Worm (Caenorhabditis elegans) whole organism, L2 larva: ENCODE data around the gene E01G6.2.

Experiments
- C34F6.9 ChIP-seq: fragments of 150-350 bp; optimal IDR thresholded peaks from 2 replicates; lab custom pipeline; 2014; ENCODE audit warnings: missing biosample characterization, missing genetic modification characterization
- F13H6.1 ChIP-seq: sonication (generic microtip); optimal IDR thresholded peaks from 2 replicates; lab custom pipeline; 2016; ENCODE audit warnings: missing genetic modification characterization, missing compliant biosample characterization
- R02D3.7 ChIP-seq: fragments of 150-350 bp; optimal IDR thresholded peaks from 2 replicates; lab custom pipeline; 2014; ENCODE audit warnings: missing biosample characterization, missing genetic modification characterization
- ZK546.5 ChIP-seq: sonication (generic microtip); optimal IDR thresholded peaks from 2 replicates; lab custom pipeline; 2017; ENCODE audit warnings: missing biosample characterization, missing genetic modification characterization
- alr-1 ChIP-seq: fragments of 150-350 bp; optimal IDR thresholded peaks from 2 replicates; lab custom pipeline; 2014; ENCODE audit warnings: missing biosample characterization, missing genetic modification characterization
- aly-2 ChIP-seq: fragments of 150-350 bp; optimal IDR thresholded peaks from 2 replicates; lab custom pipeline; 2014; ENCODE audit warnings: missing biosample characterization, missing genetic modification characterization
- blmp-1 ChIP-seq: sonication (generic microtip); optimal IDR thresholded peaks from 2 replicates; lab custom pipeline; 2017; ENCODE audit warnings: missing genetic modification characterization, mild to moderate bottlenecking, missing compliant biosample characterization, antibody characterized with exemption, moderate library complexity; ENCODE audit not compliant: insufficient read depth
- ceh-16 ChIP-seq: fragments of 150-350 bp; optimal IDR thresholded peaks from 2 replicates; lab custom pipeline; 2014; ENCODE audit warnings: missing biosample characterization, missing genetic modification characterization
- ceh-82 ChIP-seq: fragments of 150-350 bp; optimal IDR thresholded peaks from 2 replicates; lab custom pipeline; 2014; ENCODE audit warnings: missing biosample characterization, missing genetic modification characterization
- dmd-4 ChIP-seq: sonication (generic microtip); optimal IDR thresholded peaks from 2 replicates; lab custom pipeline; 2017; ENCODE audit warnings: missing biosample characterization, missing genetic modification characterization
- egl-27 ChIP-seq: sonication (generic microtip); optimal IDR thresholded peaks from 3 replicates; lab custom pipeline; 2017; ENCODE audit warnings: missing biosample characterization, missing genetic modification reagents, missing genetic modification characterization
- elt-1 ChIP-seq: fragments of 150-350 bp; optimal IDR thresholded peaks from 2 replicates; lab custom pipeline; 2014; ENCODE audit warnings: missing biosample characterization, missing genetic modification characterization
- fos-1 ChIP-seq: fragments of 150-350 bp; optimal IDR thresholded peaks from 2 replicates; lab custom pipeline; 2014; ENCODE audit warnings: missing biosample characterization, missing genetic modification characterization
- gmeb-1 ChIP-seq: fragments of 150-350 bp; optimal IDR thresholded peaks from 2 replicates; lab custom pipeline; 2014; ENCODE audit warnings: missing biosample characterization, missing genetic modification characterization
- lin-11 ChIP-seq: fragments of 150-350 bp; sonication (generic microtip); optimal IDR thresholded peaks from 2 replicates; lab custom pipeline; 2014; ENCODE audit warnings: missing biosample characterization, missing genetic modification characterization, inconsistent platforms, mixed read lengths
- lin-13 ChIP-seq: fragments of 150-350 bp; optimal IDR thresholded peaks from 2 replicates; lab custom pipeline; 2014; ENCODE audit warnings: missing biosample characterization, missing genetic modification reagents, missing genetic modification characterization
- lin-39 ChIP-seq: fragments of 150-350 bp; optimal IDR thresholded peaks from 2 replicates; lab custom pipeline; 2014; ENCODE audit warnings: missing biosample characterization, missing genetic modification reagents, missing genetic modification characterization
- lsy-2 ChIP-seq, 2 experiments: fragments of 150-350 bp in 1 of 2; sonication (generic microtip) in 1 of 2; optimal IDR thresholded peaks; 2 replicates each; lab custom pipeline; 2014 to 2017; ENCODE audit warnings: missing biosample characterization in 2 of 2, missing genetic modification characterization in 2 of 2
- mdl-1 ChIP-seq, 2 experiments: fragments of 150-350 bp in 1 of 2; sonication (generic microtip) in 1 of 2; optimal IDR thresholded peaks; 2 replicates each; lab custom pipeline; 2017; ENCODE audit warnings: missing biosample characterization in 2 of 2, missing genetic modification characterization in 2 of 2
- nhr-11 ChIP-seq: fragments of 150-350 bp; optimal IDR thresholded peaks from 2 replicates; lab custom pipeline; 2014; ENCODE audit warnings: missing biosample characterization, missing genetic modification characterization
- nhr-12 ChIP-seq: fragments of 150-350 bp; optimal IDR thresholded peaks from 2 replicates; lab custom pipeline; 2014; ENCODE audit warnings: missing biosample characterization, missing genetic modification characterization
- nhr-129 ChIP-seq: fragments of 150-350 bp; optimal IDR thresholded peaks from 2 replicates; lab custom pipeline; 2014; ENCODE audit warnings: missing biosample characterization, missing genetic modification characterization
- nhr-21 ChIP-seq: fragments of 150-350 bp; optimal IDR thresholded peaks from 2 replicates; lab custom pipeline; 2014; ENCODE audit warnings: missing biosample characterization, missing genetic modification characterization
- nhr-6 ChIP-seq: fragments of 150-350 bp; optimal IDR thresholded peaks from 2 replicates; lab custom pipeline; 2014; ENCODE audit warnings: missing biosample characterization, missing genetic modification characterization
- nhr-77 ChIP-seq: fragments of 150-350 bp; optimal IDR thresholded peaks from 2 replicates; lab custom pipeline; 2014; ENCODE audit warnings: missing biosample characterization, missing genetic modification characterization
- sem-4 ChIP-seq: fragments of 150-350 bp; optimal IDR thresholded peaks from 2 replicates; lab custom pipeline; 2014; ENCODE audit warnings: missing biosample characterization, missing genetic modification reagents, missing genetic modification characterization
- skn-1 ChIP-seq: sonication (generic microtip); optimal IDR thresholded peaks from 2 replicates; lab custom pipeline; 2017; ENCODE audit warnings: missing biosample characterization, missing genetic modification characterization
- sma-3 ChIP-seq: sonication (generic microtip); optimal IDR thresholded peaks from 2 replicates; lab custom pipeline; 2016; ENCODE audit warnings: missing genetic modification reagents, missing genetic modification characterization, missing compliant biosample characterization
- unc-55 ChIP-seq: fragments of 150-350 bp; sonication (generic microtip); optimal IDR thresholded peaks from 3 replicates; lab custom pipeline; 2014; ENCODE audit warnings: missing biosample characterization, missing genetic modification reagents, missing genetic modification characterization
- unc-62 ChIP-seq: fragments of 150-350 bp; optimal IDR thresholded peaks from 2 replicates; lab custom pipeline; 2014; ENCODE audit warnings: missing biosample characterization, missing genetic modification reagents, missing genetic modification characterization
- ztf-1 ChIP-seq: fragments of 200-800 bp; sonication (Bioruptor generic); conservative IDR thresholded peaks from 2 replicates; pipeline ENCODE4 v1.3.6; 2022; ENCODE audit warnings: missing genetic modification characterization, missing compliant biosample characterization

E01G6.2 gene

ce11 chrX:12248140-12248539 is 8.3 kb upstream of the E01G6.2 start:
- TF ChIP-seq F13H6.1 (tag; lab: Kevin White, UChicago) (no peak), lin-11 (tag; lab: Kevin White, UChicago) (no peak), lin-13 (GFP tag; lab: Kevin White, UChicago) (no peak), ceh-82 (no peak), lin-39 (tag; lab: Kevin White, UChicago) (no peak), nhr-77 (tag; lab: Kevin White, UChicago) (no peak), gmeb-1 (tag; lab: Kevin White, UChicago) (no peak), sma-3 (GFP tag; lab: Kevin White, UChicago) (no peak), unc-55 (GFP tag; lab: Kevin White, UChicago) (no peak), sem-4 (no peak), blmp-1 (tag; lab: Kevin White, UChicago) (no peak), lsy-2 (tag; optimal IDR thresholded peaks at IDR 0.05; lab: Kevin White, UChicago) (no peak), dmd-4 (tag; lab: Kevin White, UChicago) (no peak), nhr-21 (tag; lab: Kevin White, UChicago) (no peak), nhr-12 (tag; lab: Kevin White, UChicago) (no peak), aly-2 (tag; lab: Kevin White, UChicago) (no peak)
- TF ChIP-seq, all 48 proteins: peak for 0

- TF ChIP-seq skn-1 (no peak), nhr-6 (tag; lab: Kevin White, UChicago) (no peak), aly-2 (tag; lab: Kevin White, UChicago) (no peak), gmeb-1 (tag; lab: Kevin White, UChicago) (no peak), nhr-12 (tag; lab: Kevin White, UChicago) (no peak), sem-4 (no peak), blmp-1 (tag; lab: Kevin White, UChicago) (no peak), elt-1 (tag; lab: Kevin White, UChicago) (no peak), nhr-11 (tag; lab: Kevin White, UChicago) (no peak), alr-1 (no peak), nhr-21 (tag; lab: Kevin White, UChicago) (no peak), C34F6.9 (tag; lab: Kevin White, UChicago) (no peak), unc-55 (GFP tag; lab: Kevin White, UChicago) (no peak), nhr-129 (tag; lab: Kevin White, UChicago) (no peak), mdl-1 (tag; optimal IDR thresholded peaks at IDR 0.05; lab: Kevin White, UChicago) (no peak), lin-11 (tag; lab: Kevin White, UChicago) (no peak), ztf-1 (GFP tag; lab: Robert Waterston, UW) (no peak)
Observed at ce11 chrX:12252189-12252588, 4.3 kb upstream of the E01G6.2 start.

- TF ChIP-seq egl-27 (tag; lab: Kevin White, UChicago) (no peak), elt-1 (tag; lab: Kevin White, UChicago) (no peak), lin-39 (tag; lab: Kevin White, UChicago) (no peak), unc-62 (GFP tag; lab: Kevin White, UChicago) (no peak), fos-1 (tag; lab: Kevin White, UChicago) (no peak), skn-1 (no peak), unc-55 (GFP tag; lab: Kevin White, UChicago) (no peak)
- TF ChIP-seq, all 48 proteins: peak for 0
Observed at ce11 chrX:12260381-12260931, 4.0 kb downstream of the E01G6.2 start, which contains the start of gene E01G6.1. E01G6.1 (plus strand) TSS chrX:12260881.

ce11 chrX:12270841-12271240 is 14.4 kb downstream of the E01G6.2 start, which contains the start of gene otpl-8:
otpl-8 (minus strand) TSS chrX:12270941.
- TF ChIP-seq lsy-2 (tag; optimal IDR thresholded peaks at IDR 0.05; lab: Kevin White, UChicago) (no peak), unc-55 (GFP tag; lab: Kevin White, UChicago) (no peak), unc-62 (GFP tag; lab: Kevin White, UChicago) (no peak), nhr-6 (tag; lab: Kevin White, UChicago) (no peak), gmeb-1 (tag; lab: Kevin White, UChicago) (no peak)

- TF ChIP-seq fos-1 (tag; lab: Kevin White, UChicago) (no peak), C34F6.9 (tag; lab: Kevin White, UChicago) (no peak), ceh-82 (no peak), ceh-16 (tag; lab: Kevin White, UChicago) (no peak), R02D3.7 (tag; lab: Kevin White, UChicago) (no peak), dmd-4 (tag; lab: Kevin White, UChicago) (no peak), aly-2 (tag; lab: Kevin White, UChicago) (no peak), ZK546.5 (no peak)
- TF ChIP-seq, all 48 proteins: peak for 0
Observed at ce11 chrX:12273870-12274269, 17.4 kb downstream of the E01G6.2 start, which contains the start of gene H19J13.2. H19J13.2 (minus strand) TSS chrX:12273970.
